Worm (Caenorhabditis elegans): ENCODE data around the gene T28A8.5.

Gene T28A8.5

DNA sequence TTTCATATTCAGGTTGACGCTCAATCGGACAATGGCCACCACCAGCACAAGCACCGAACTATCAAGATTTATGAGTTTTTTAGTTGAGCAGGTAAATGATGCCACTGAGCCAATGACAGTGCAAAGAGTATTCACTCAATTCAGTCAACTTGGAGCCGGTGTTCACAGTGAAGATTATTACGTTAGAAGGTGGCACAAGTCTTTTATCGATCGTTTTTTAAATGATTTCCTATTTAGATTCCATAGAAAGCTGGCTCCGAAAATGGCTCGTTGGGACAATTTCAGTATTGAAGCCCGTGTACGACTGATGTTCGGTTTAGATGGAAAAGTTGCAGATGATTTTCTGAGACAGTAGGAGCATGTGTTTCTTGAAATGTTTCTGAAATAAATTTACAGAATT, at the start of gene T28A8.5:
Gene T28A8.5 (plus strand): TSS at position 32 of the 400 bp plus-strand sequence.
- TF ChIP-seq sdc-2 (tag; optimal IDR thresholded peaks at IDR 0.05), result no peak
- no peak for TF ChIP-seq C38D4.7 (GFP tag; optimal IDR thresholded peaks at IDR 0.05)
- no peak for TF ChIP-seq F13H6.1 (tag; optimal IDR thresholded peaks at IDR 0.05)
- TF ChIP-seq nhr-11 (tag; optimal IDR thresholded peaks at IDR 0.05), result no peak
- no peak for TF ChIP-seq unc-3 (GFP tag; conservative IDR thresholded peaks at IDR 0.05)
- TF ChIP-seq unc-3 (tag; optimal IDR thresholded peaks at IDR 0.05), result no peak
- TF ChIP-seq K09A11.1 (tag; optimal IDR thresholded peaks at IDR 0.05; ENCODE audit: insufficient read depth), result no peak
- no peak for TF ChIP-seq pat-9 (tag; optimal IDR thresholded peaks at IDR 0.05)
- no peak for TF ChIP-seq ceh-31 (tag; optimal IDR thresholded peaks at IDR 0.05)
- TF ChIP-seq ceh-6 (GFP tag; optimal IDR thresholded peaks at IDR 0.05), result no peak

DNA sequence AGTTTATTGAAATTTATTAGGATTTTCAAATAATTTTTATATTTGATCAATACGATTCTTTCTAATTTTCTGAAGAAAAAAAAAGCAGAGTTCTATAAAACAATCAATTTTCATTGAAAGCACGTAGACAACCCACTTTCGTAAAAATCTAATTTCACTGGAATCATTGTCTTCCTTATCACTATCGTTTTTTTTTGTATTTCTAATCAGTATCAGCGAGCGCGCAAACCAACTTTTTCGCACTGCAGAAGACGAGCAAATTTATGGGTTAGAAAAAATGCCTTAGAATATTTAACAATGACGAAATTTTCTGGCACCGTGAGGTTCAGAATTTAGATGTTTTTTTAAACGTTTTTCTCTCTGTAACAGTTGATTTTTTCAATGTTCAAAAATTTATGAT, 48.6 kb upstream of the T28A8.5 start:
- TF ChIP-seq pat-9 (tag; optimal IDR thresholded peaks at IDR 0.05), result no peak
- TF ChIP-seq nhr-232 (tag; optimal IDR thresholded peaks at IDR 0.05), result no peak
- TF ChIP-seq pha-2 (tag; optimal IDR thresholded peaks at IDR 0.05), result no peak
- no peak for TF ChIP-seq pax-1 (tag; optimal IDR thresholded peaks at IDR 0.05)
- no peak for TF ChIP-seq mec-3 (tag; optimal IDR thresholded peaks at IDR 0.05; ENCODE audit: borderline replicate concordance)

ce11 chrIII:13455207-13455606, 46.2 kb upstream of the T28A8.5 start, which contains the start of gene cua-1:
Gene cua-1, minus strand, starts transcription at chrIII:13455307.
- TF ChIP-seq ceh-22 (tag; optimal IDR thresholded peaks at IDR 0.05), result no peak
- no peak for TF ChIP-seq nhr-232 (tag; optimal IDR thresholded peaks at IDR 0.05)
- no peak for TF ChIP-seq hlh-8 (tag; optimal IDR thresholded peaks at IDR 0.05)
- no peak for TF ChIP-seq pha-4 (tag; optimal IDR thresholded peaks at IDR 0.05)
- TF ChIP-seq ets-4 (tag; optimal IDR thresholded peaks at IDR 0.05), result no peak
- TF ChIP-seq T23F11.4 (GFP tag; optimal IDR thresholded peaks at IDR 0.05), result no peak
- no peak for TF ChIP-seq ceh-9 (tag; optimal IDR thresholded peaks at IDR 0.05)
- no peak for TF ChIP-seq C38D4.7 (GFP tag; optimal IDR thresholded peaks at IDR 0.05)
- TF ChIP-seq Y22D7AL.16 (tag; optimal IDR thresholded peaks at IDR 0.05), result no peak
- TF ChIP-seq hlh-13 (GFP tag; optimal IDR thresholded peaks at IDR 0.05), result no peak
- no peak for TF ChIP-seq unc-3 (GFP tag; conservative IDR thresholded peaks at IDR 0.05)
- TF ChIP-seq unc-3 (tag; optimal IDR thresholded peaks at IDR 0.05), result no peak
- no peak for TF ChIP-seq ceh-24 (tag; optimal IDR thresholded peaks at IDR 0.05)

ce11 chrIII:13455816-13456215, 45.6 kb upstream of the T28A8.5 start:
- TF ChIP-seq unc-42 (tag; optimal IDR thresholded peaks at IDR 0.05) (peak; percentile 15), elt-2 (tag; optimal IDR thresholded peaks at IDR 0.05) (no peak)

DNA sequence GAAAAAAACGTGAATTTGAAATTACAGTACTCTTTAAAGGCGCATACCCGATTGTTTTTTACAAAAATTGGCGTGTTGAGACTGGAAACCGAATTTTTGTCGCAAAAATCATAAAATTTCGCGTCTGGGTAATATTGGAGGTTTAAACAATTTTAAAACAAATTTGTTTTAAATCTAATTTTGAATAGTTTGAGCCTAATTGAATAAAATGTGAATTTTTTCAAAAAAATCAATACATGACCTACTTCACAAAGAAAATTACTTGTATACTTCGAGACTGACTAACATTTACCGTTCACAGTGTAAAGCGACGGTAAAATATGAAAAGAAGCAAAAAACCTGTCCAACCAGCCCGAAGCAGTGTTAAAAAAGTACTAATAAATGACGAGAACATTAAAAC, 44.1 kb upstream of the T28A8.5 start:
- TF ChIP-seq unc-42 (tag; optimal IDR thresholded peaks at IDR 0.05), result no peak
- no peak for TF ChIP-seq pha-2 (tag; optimal IDR thresholded peaks at IDR 0.05)
- no peak for TF ChIP-seq ceh-18 (tag; optimal IDR thresholded peaks at IDR 0.05)
- no peak for TF ChIP-seq tbx-2 (tag; optimal IDR thresholded peaks at IDR 0.05)
- no peak for TF ChIP-seq ceh-6 (GFP tag; optimal IDR thresholded peaks at IDR 0.05)
- TF ChIP-seq che-1 (tag; optimal IDR thresholded peaks at IDR 0.05), result no peak
- TF ChIP-seq C38D4.7 (GFP tag; optimal IDR thresholded peaks at IDR 0.05), result no peak
- no peak for TF ChIP-seq ceh-48 (tag; optimal IDR thresholded peaks at IDR 0.05)
- TF ChIP-seq T23F11.4 (GFP tag; optimal IDR thresholded peaks at IDR 0.05), result no peak
- no peak for TF ChIP-seq eyg-1 (tag; optimal IDR thresholded peaks at IDR 0.05)
- TF ChIP-seq hlh-6 (tag; optimal IDR thresholded peaks at IDR 0.05), result no peak
- TF ChIP-seq pat-9 (tag; optimal IDR thresholded peaks at IDR 0.05), result no peak
- no peak for TF ChIP-seq odd-2 (tag; optimal IDR thresholded peaks at IDR 0.05)
- no peak for TF ChIP-seq ztf-16 (tag; optimal IDR thresholded peaks at IDR 0.05)
- TF ChIP-seq ceh-45 (GFP tag; IDR thresholded peaks at IDR 0.05), result no peak
- TF ChIP-seq fkh-10 (GFP tag; optimal IDR thresholded peaks at IDR 0.05), result no peak
